Fruit fly (Drosophila melanogaster) whole organism, embryonic: ENCODE data around the gene sdt.
A peak's percentile ranks its signal among the peaks of the same experiment; 100 is the strongest.

ENCODE experiments used
- Ada2b ChIP-seq: fragments of 200-800 bp; sonication (Bioruptor generic); IDR thresholded peaks from 2 replicates; pipeline ENCODE4 v1.3.6; 2022; ENCODE audit warnings: missing biosample characterization, missing genetic modification characterization
- Antp ChIP-seq: fragments of 200-800 bp; sonication (Bioruptor generic); optimal IDR thresholded peaks from 3 replicates; lab custom pipeline; 2016; ENCODE audit warnings: missing biosample characterization, missing genetic modification characterization
- Atf6 ChIP-seq: fragments of 200-800 bp; sonication (Bioruptor generic); IDR thresholded peaks from 2 replicates; pipeline ENCODE4 v1.3.6; 2022; ENCODE audit warnings: missing biosample characterization, missing genetic modification characterization
- Bteb2 ChIP-seq: fragments of 200-800 bp; sonication (Bioruptor generic); optimal IDR thresholded peaks from 2 replicates; lab custom pipeline; 2016; ENCODE audit warnings: missing biosample characterization, missing genetic modification characterization
- CG10979 ChIP-seq: fragments of 200-800 bp; sonication (Bioruptor generic); optimal IDR thresholded peaks from 2 replicates; lab custom pipeline; 2018; ENCODE audit warnings: missing biosample characterization, mild to moderate bottlenecking, missing genetic modification characterization, moderate library complexity
- CG12104 ChIP-seq: fragments of 200-800 bp; sonication (Bioruptor generic); optimal IDR thresholded peaks from 3 replicates; lab custom pipeline; 2016; ENCODE audit warnings: missing biosample characterization, missing genetic modification characterization
- CG12299 ChIP-seq: fragments of 200-800 bp; sonication (Bioruptor generic); optimal IDR thresholded peaks from 2 replicates; lab custom pipeline; 2018; ENCODE audit warnings: missing biosample characterization, mild to moderate bottlenecking, missing genetic modification characterization
- CG14667 ChIP-seq: fragments of 200-800 bp; sonication (Bioruptor generic); IDR thresholded peaks from 2 replicates; pipeline ENCODE4 v1.3.6; 2022; ENCODE audit warnings: missing biosample characterization, missing genetic modification characterization
- CG1647 ChIP-seq: fragments of 200-800 bp; sonication (Bioruptor generic); optimal IDR thresholded peaks from 3 replicates; lab custom pipeline; 2016; ENCODE audit warnings: missing biosample characterization, missing genetic modification characterization
- CG16813 ChIP-seq: fragments of 200-800 bp; sonication (Bioruptor generic); IDR thresholded peaks from 3 replicates; pipeline ENCODE4 v1.3.6; 2022; ENCODE audit warnings: missing biosample characterization, missing genetic modification characterization; ENCODE audit not compliant: partially characterized antibody
- CG17186 ChIP-seq: fragments of 200-800 bp; sonication (Bioruptor generic); optimal IDR thresholded peaks from 3 replicates; lab custom pipeline; 2017; ENCODE audit warnings: missing biosample characterization, missing genetic modification reagents, missing genetic modification characterization
- CG18619 ChIP-seq: fragments of 200-800 bp; sonication (Bioruptor generic); optimal IDR thresholded peaks from 3 replicates; lab custom pipeline; 2017; ENCODE audit warnings: missing biosample characterization, mild to moderate bottlenecking, missing genetic modification characterization
- CG2678 ChIP-seq: fragments of 200-800 bp; sonication (Bioruptor generic); optimal IDR thresholded peaks from 3 replicates; lab custom pipeline; 2019; ENCODE audit warnings: missing biosample characterization, mild to moderate bottlenecking, missing genetic modification characterization, moderate library complexity
- CG4328 ChIP-seq: fragments of 200-800 bp; sonication (Bioruptor generic); optimal IDR thresholded peaks from 3 replicates; lab custom pipeline; 2017; ENCODE audit warnings: missing biosample characterization, missing genetic modification reagents, missing genetic modification characterization
- CG43689 ChIP-seq: fragments of 200-800 bp; sonication (Bioruptor generic); IDR thresholded peaks from 2 replicates; pipeline ENCODE4 v1.3.6; 2022; ENCODE audit warnings: missing biosample characterization, missing genetic modification characterization
- CG5180 ChIP-seq: fragments of 200-800 bp; sonication (Bioruptor generic); optimal IDR thresholded peaks from 3 replicates; lab custom pipeline; 2017; ENCODE audit warnings: missing biosample characterization, missing genetic modification characterization, mild to moderate bottlenecking, moderate library complexity, missing genetic modification reagents
- CG5953 ChIP-seq: fragments of 200-800 bp; sonication (Bioruptor generic); IDR thresholded peaks from 2 replicates; pipeline ENCODE4 v1.3.6; 2022; ENCODE audit warnings: missing biosample characterization, missing genetic modification characterization
- CG6272 ChIP-seq: fragments of 200-800 bp; sonication (Bioruptor generic); IDR thresholded peaks from 2 replicates; pipeline ENCODE4 v1.3.6; 2022; ENCODE audit warnings: missing biosample characterization, missing genetic modification characterization
- CG6765 ChIP-seq: fragments of 200-800 bp; sonication (Bioruptor generic); optimal IDR thresholded peaks from 3 replicates; lab custom pipeline; 2017; ENCODE audit warnings: missing biosample characterization, mild to moderate bottlenecking, missing genetic modification characterization
- CG9932 ChIP-seq: fragments of 200-800 bp; sonication (Bioruptor generic); IDR thresholded peaks from 2 replicates; pipeline ENCODE4 v1.3.6; 2022; ENCODE audit warnings: missing biosample characterization, missing genetic modification characterization
- CoRest ChIP-seq: fragments of 200-800 bp; sonication (Bioruptor generic); optimal IDR thresholded peaks from 3 replicates; lab custom pipeline; 2018; ENCODE audit warnings: missing biosample characterization, mild to moderate bottlenecking, missing genetic modification characterization, moderate library complexity
- D ChIP-seq, 2 experiments: fragments of 200-800 bp in 1 of 2; fragments of >200 bp in 1 of 2; sonication (Bioruptor generic) in 1 of 2; optimal IDR thresholded peaks; 2 replicates in 1 of 2; 3 replicates in 1 of 2; lab custom pipeline; 2017; ENCODE audit warnings: mild to moderate bottlenecking in 1 of 2, missing biosample characterization in 1 of 2, missing genetic modification characterization in 1 of 2, missing genetic modification reagents in 1 of 2
- Dfd ChIP-seq, 2 experiments: fragments of >200 bp; optimal IDR thresholded peaks; 2 replicates each; lab custom pipeline; 2017; ENCODE audit warnings: missing biosample characterization in 2 of 2, missing genetic modification characterization in 2 of 2
- E2f2 ChIP-seq: fragments of 200-800 bp; sonication (Bioruptor generic); IDR thresholded peaks from 2 replicates; pipeline ENCODE4 v1.3.6; 2022; ENCODE audit warnings: missing biosample characterization, missing genetic modification characterization
- Ets65A ChIP-seq: fragments of 200-800 bp; sonication (Bioruptor generic); peaks from one replicate; lab custom pipeline; 2016; ENCODE audit warnings: missing biosample characterization, missing genetic modification characterization
- Fer1 ChIP-seq: fragments of 200-800 bp; sonication (Bioruptor generic); optimal IDR thresholded peaks from 2 replicates; lab custom pipeline; 2017; ENCODE audit warnings: missing biosample characterization, mild to moderate bottlenecking, missing genetic modification characterization
- Fer2 ChIP-seq: fragments of 200-800 bp; sonication (Bioruptor generic); optimal IDR thresholded peaks from 2 replicates; lab custom pipeline; 2018; ENCODE audit warnings: missing biosample characterization, mild to moderate bottlenecking, missing genetic modification characterization, moderate library complexity
- GATAe ChIP-seq: fragments of 200-800 bp; sonication (Bioruptor generic); conservative IDR thresholded peaks from 2 replicates; pipeline ENCODE4 v1.3.6; 2022; ENCODE audit warnings: missing biosample characterization, missing genetic modification characterization
- Gug ChIP-seq: fragments of 200-800 bp; sonication (Bioruptor generic); IDR thresholded peaks from 4 replicates; pipeline ENCODE4 v1.3.6; 2022; ENCODE audit warnings: missing biosample characterization, missing genetic modification characterization
- HLH4C ChIP-seq: fragments of 200-800 bp; sonication (Bioruptor generic); IDR thresholded peaks from 3 replicates; pipeline ENCODE4 v1.3.6; 2022; ENCODE audit warnings: missing biosample characterization, missing genetic modification characterization; ENCODE audit not compliant: partially characterized antibody
- Hr51 ChIP-seq, 2 experiments: fragments of 200-800 bp; sonication (Bioruptor generic); optimal IDR thresholded peaks; 2 replicates in 1 of 2; 3 replicates in 1 of 2; lab custom pipeline; 2016 to 2018; ENCODE audit warnings: missing biosample characterization in 2 of 2, missing genetic modification characterization in 2 of 2, mild to moderate bottlenecking in 1 of 2, moderate library complexity in 1 of 2
- Meics ChIP-seq: fragments of 200-800 bp; sonication (Bioruptor generic); optimal IDR thresholded peaks from 2 replicates; lab custom pipeline; 2017; ENCODE audit warnings: missing biosample characterization, mild to moderate bottlenecking, missing genetic modification characterization
- Poxn ChIP-seq: fragments of 200-800 bp; sonication (Bioruptor generic); IDR thresholded peaks from 2 replicates; pipeline ENCODE4 v1.3.6; 2022; ENCODE audit warnings: missing biosample characterization, missing genetic modification characterization
- Ravus ChIP-seq: fragments of 200-800 bp; sonication (Bioruptor generic); IDR thresholded peaks from 2 replicates; pipeline ENCODE4 v1.3.6; 2022; ENCODE audit warnings: missing biosample characterization, missing genetic modification characterization
- Scr ChIP-seq: fragments of 200-800 bp; sonication (Bioruptor generic); IDR thresholded peaks from 2 replicates; pipeline ENCODE4 v1.3.6; 2022; ENCODE audit warnings: missing biosample characterization, missing genetic modification characterization; ENCODE audit not compliant: partially characterized antibody
- Sin3A ChIP-seq: fragments of >200 bp; optimal IDR thresholded peaks from 2 replicates; lab custom pipeline; 2018
- TFAM ChIP-seq: fragments of 200-800 bp; sonication (Bioruptor generic); optimal IDR thresholded peaks from 2 replicates; lab custom pipeline; 2017; ENCODE audit warnings: missing biosample characterization, missing genetic modification characterization, inconsistent platforms
- ap ChIP-seq: fragments of 200-800 bp; sonication (Bioruptor generic); IDR thresholded peaks from 2 replicates; pipeline ENCODE4 v1.3.6; 2022; ENCODE audit warnings: missing biosample characterization, missing genetic modification characterization
- br ChIP-seq: fragments of >200 bp; optimal IDR thresholded peaks from 2 replicates; lab custom pipeline; 2017
- caup ChIP-seq: fragments of 200-800 bp; sonication (Bioruptor generic); optimal IDR thresholded peaks from 3 replicates; lab custom pipeline; 2017; ENCODE audit warnings: missing biosample characterization, mild to moderate bottlenecking, missing genetic modification characterization, moderate library complexity; ENCODE audit not compliant: severe bottlenecking
- danr ChIP-seq: fragments of 200-800 bp; sonication (Bioruptor generic); IDR thresholded peaks from 2 replicates; pipeline ENCODE4 v1.3.6; 2022; ENCODE audit warnings: missing biosample characterization, missing genetic modification characterization
- fru ChIP-seq: fragments of >200 bp; optimal IDR thresholded peaks from 2 replicates; lab custom pipeline; 2017
- gsb ChIP-seq: fragments of 200-800 bp; sonication (Bioruptor generic); IDR thresholded peaks from 2 replicates; pipeline ENCODE4 v1.3.6; 2022; ENCODE audit warnings: missing biosample characterization, missing genetic modification characterization
- lab ChIP-seq: fragments of 200-800 bp; sonication (Bioruptor generic); optimal IDR thresholded peaks from 3 replicates; lab custom pipeline; 2017; ENCODE audit warnings: missing biosample characterization, missing genetic modification characterization, mild to moderate bottlenecking, moderate library complexity, missing genetic modification reagents
- lov ChIP-seq, 2 experiments: fragments of 200-800 bp in 1 of 2; fragments of >200 bp in 1 of 2; sonication (Bioruptor generic) in 1 of 2; IDR thresholded peaks in 1 of 2; optimal IDR thresholded peaks in 1 of 2; 2 replicates in 1 of 2; 3 replicates in 1 of 2; pipeline versions ENCODE4 v1.3.6 to Lab custom; 2017 to 2022; ENCODE audit warnings: missing biosample characterization in 1 of 2, missing genetic modification characterization in 1 of 2
- pho ChIP-seq: fragments of 200-800 bp; sonication (Bioruptor generic); optimal IDR thresholded peaks from 2 replicates; lab custom pipeline; 2016; ENCODE audit warnings: missing biosample characterization, missing genetic modification characterization
- psq ChIP-seq: fragments of 200-800 bp; sonication (Bioruptor generic); optimal IDR thresholded peaks from 2 replicates; lab custom pipeline; 2017; ENCODE audit warnings: missing biosample characterization, missing genetic modification characterization
- rib ChIP-seq: fragments of 200-800 bp; sonication (Bioruptor generic); IDR thresholded peaks from 2 replicates; pipeline ENCODE4 v1.3.6; 2022; ENCODE audit warnings: missing biosample characterization, missing genetic modification characterization
- sob ChIP-seq: fragments of 200-800 bp; sonication (Bioruptor generic); IDR thresholded peaks from 2 replicates; pipeline ENCODE4 v1.3.6; 2022; ENCODE audit warnings: missing biosample characterization, missing genetic modification characterization
- tna ChIP-seq: fragments of 200-800 bp; sonication (Bioruptor generic); IDR thresholded peaks from 2 replicates; pipeline ENCODE4 v1.3.6; 2022; ENCODE audit warnings: missing biosample characterization, missing genetic modification characterization; ENCODE audit not compliant: partially characterized antibody
- trh ChIP-seq: fragments of 200-800 bp; sonication (Bioruptor generic); optimal IDR thresholded peaks from 2 replicates; lab custom pipeline; 2016; ENCODE audit warnings: missing biosample characterization, missing genetic modification characterization
- zfh1 ChIP-seq: fragments of 200-800 bp; sonication (Bioruptor generic); IDR thresholded peaks from 3 replicates; pipeline ENCODE4 v1.3.6; 2022; ENCODE audit warnings: missing biosample characterization, missing genetic modification characterization

The sdt gene

dm6 chrX:8242298-8242697 is 63.9 kb downstream of the sdt start, which contains the start of gene Trxr1 (continued):
- no peak for TF ChIP-seq TFAM (GFP tag; lab: Kevin White, UChicago)
- no peak for TF ChIP-seq br (lab: Kevin White, UChicago)
- no peak for TF ChIP-seq CG12299 (tag; lab: Kevin White, UChicago)
- TF ChIP-seq CG5953 (GFP tag; lab: Robert Waterston, UW): no peak
- no peak for TF ChIP-seq caup (GFP tag; lab: Kevin White, UChicago)
- no peak for TF ChIP-seq Ravus
- no peak for TF ChIP-seq CoRest
- no peak for TF ChIP-seq CG14667 (GFP tag; lab: Robert Waterston, UW)
- no peak for TF ChIP-seq CG10979 (tag; lab: Kevin White, UChicago)
- TF ChIP-seq Hr51 (GFP tag; optimal IDR thresholded peaks at IDR 0.05; lab: Kevin White, UChicago): no peak
- TF ChIP-seq CG4328: no peak
- peak; percentile 93 for TF ChIP-seq E2f2 (GFP tag; lab: Robert Waterston, UW)
- no peak for TF ChIP-seq Meics (GFP tag; lab: Kevin White, UChicago)
- no peak for TF ChIP-seq Fer2 (tag; lab: Kevin White, UChicago)
- TF ChIP-seq HLH4C: peak; percentile 77
- peak; percentile 36 for TF ChIP-seq lab
- no peak for TF ChIP-seq GATAe (GFP tag; lab: Robert Waterston, UW)
- TF ChIP-seq rib (GFP tag; lab: Robert Waterston, UW): peak; percentile 53; the same call in 1 of the 2 replicates
- TF ChIP-seq CG1647 (GFP tag; lab: Kevin White, UChicago): no peak
- TF ChIP-seq Fer1 (GFP tag; lab: Kevin White, UChicago): peak; percentile 28
- TF ChIP-seq Scr (GFP tag; lab: Robert Waterston, UW): peak; percentile 38; the same call in 1 of the 2 replicates
- TF ChIP-seq D (optimal IDR thresholded peaks at IDR 0.05; lab: Kevin White, UChicago): no peak
- TF ChIP-seq D (GFP tag; optimal IDR thresholded peaks at IDR 0.05; lab: Kevin White, UChicago): no peak
- TF ChIP-seq tna (GFP tag; lab: Robert Waterston, UW): peak; percentile 76
- TF ChIP-seq zfh1 (GFP tag; lab: Robert Waterston, UW): no peak
- TF ChIP-seq Sin3A (lab: Kevin White, UChicago): peak; percentile 1

dm6 chrX:8243251-8243650 is 64.9 kb downstream of the sdt start:
- TF ChIP-seq CG17186 (GFP tag; lab: Kevin White, UChicago) (peak; percentile 68), lov (optimal IDR thresholded peaks at IDR 0.05; lab: Kevin White, UChicago) (no peak), lov (GFP tag; IDR thresholded peaks at IDR 0.05; lab: Robert Waterston, UW) (no peak), CG12104 (GFP tag; lab: Kevin White, UChicago) (no peak), CG2678 (tag; lab: Kevin White, UChicago) (no peak), Bteb2 (GFP tag; lab: Kevin White, UChicago) (no peak), CG9932 (GFP tag; lab: Robert Waterston, UW) (no peak), CG43689 (GFP tag; lab: Robert Waterston, UW) (no peak), HLH4C (peak; percentile 61), fru (lab: Kevin White, UChicago) (no peak), Gug (GFP tag; lab: Robert Waterston, UW) (no peak), trh (GFP tag; lab: Kevin White, UChicago) (no peak), psq (GFP tag; lab: Kevin White, UChicago) (peak; percentile 85), CG5180 (GFP tag; lab: Kevin White, UChicago) (peak; percentile 80), Dfd (GFP tag; optimal IDR thresholded peaks at IDR 0.05; lab: Kevin White, UChicago) (no peak), CG6765 (GFP tag; lab: Kevin White, UChicago) (no peak), Poxn (GFP tag; lab: Robert Waterston, UW) (no peak), Atf6 (GFP tag; lab: Robert Waterston, UW) (no peak), gsb (GFP tag; lab: Robert Waterston, UW) (no peak), danr (GFP tag; lab: Robert Waterston, UW) (no peak), sob (GFP tag; lab: Robert Waterston, UW) (no peak), Ets65A (peak; percentile 42), pho (GFP tag; lab: Kevin White, UChicago) (no peak), CG18619 (GFP tag; lab: Kevin White, UChicago) (no peak), CG16813 (GFP tag; lab: Robert Waterston, UW) (no peak), CG6272 (GFP tag; lab: Robert Waterston, UW) (no peak), ap (no peak), Ada2b (GFP tag; lab: Robert Waterston, UW) (no peak), Antp (GFP tag; lab: Kevin White, UChicago) (no peak)
